Worm (Caenorhabditis elegans) whole organism, mixed stage, embryonic: ENCODE data around the gene T11B7.5.

Experiments used
- M03D4.4 ChIP-seq: sonication (generic microtip); optimal IDR thresholded peaks from 2 replicates; lab custom pipeline; 2017; ENCODE audit warnings: mild to moderate bottlenecking, missing genetic modification characterization, missing compliant biosample characterization
- blmp-1 ChIP-seq: fragments of 150-350 bp; optimal IDR thresholded peaks from 2 replicates; lab custom pipeline; 2014; ENCODE audit warnings: missing biosample characterization, missing genetic modification characterization
- ceh-39 ChIP-seq: fragments of 150-350 bp; optimal IDR thresholded peaks from 2 replicates; lab custom pipeline; 2014; ENCODE audit warnings: missing biosample characterization, missing genetic modification characterization
- ceh-43 ChIP-seq: fragments of 200-800 bp; sonication (Bioruptor generic); optimal IDR thresholded peaks from 2 replicates; lab custom pipeline; 2018; ENCODE audit warnings: mild to moderate bottlenecking, missing genetic modification characterization, moderate library complexity, missing compliant biosample characterization
- ceh-83 ChIP-seq: fragments of 200-800 bp; sonication (Bioruptor generic); optimal IDR thresholded peaks from 2 replicates; lab custom pipeline; 2018; ENCODE audit warnings: mild to moderate bottlenecking, missing genetic modification characterization, missing compliant biosample characterization
- ces-1 ChIP-seq: fragments of 150-350 bp; optimal IDR thresholded peaks from 2 replicates; lab custom pipeline; 2014; ENCODE audit warnings: missing biosample characterization, missing genetic modification reagents, missing genetic modification characterization
- cnd-1 ChIP-seq: fragments of 200-800 bp; sonication (Bioruptor generic); optimal IDR thresholded peaks from 2 replicates; lab custom pipeline; 2018; ENCODE audit warnings: mild to moderate bottlenecking, missing genetic modification characterization, missing compliant biosample characterization
- drap-1 ChIP-seq: fragments of 200-800 bp; sonication (Bioruptor generic); optimal IDR thresholded peaks from 3 replicates; lab custom pipeline; 2018; ENCODE audit warnings: mild to moderate bottlenecking, missing genetic modification characterization, missing compliant biosample characterization
- elt-1 ChIP-seq: sonication (generic microtip); optimal IDR thresholded peaks from 2 replicates; lab custom pipeline; 2017; ENCODE audit warnings: missing genetic modification characterization, mild to moderate bottlenecking, missing compliant biosample characterization, antibody characterized with exemption, moderate library complexity, borderline replicate concordance; ENCODE audit not compliant: insufficient read depth
- elt-3 ChIP-seq: fragments of 150-350 bp; optimal IDR thresholded peaks from 2 replicates; lab custom pipeline; 2014; ENCODE audit warnings: missing biosample characterization, missing genetic modification characterization
- flh-1 ChIP-seq: fragments of 200-800 bp; sonication (Bioruptor generic); optimal IDR thresholded peaks from 2 replicates; lab custom pipeline; 2018; ENCODE audit warnings: mild to moderate bottlenecking, missing genetic modification characterization, moderate library complexity, missing compliant biosample characterization
- ham-2 ChIP-seq: fragments of 200-800 bp; sonication (Bioruptor generic); optimal IDR thresholded peaks from 2 replicates; lab custom pipeline; 2018; ENCODE audit warnings: mild to moderate bottlenecking, missing genetic modification characterization, missing compliant biosample characterization
- hlh-1 ChIP-seq: fragments of 150-350 bp; optimal IDR thresholded peaks from 2 replicates; lab custom pipeline; 2014; ENCODE audit warnings: missing biosample characterization, missing genetic modification reagents, missing genetic modification characterization
- lin-13 ChIP-seq: fragments of 150-350 bp; optimal IDR thresholded peaks from 2 replicates; lab custom pipeline; 2014; ENCODE audit warnings: missing biosample characterization, missing genetic modification characterization
- lin-32 ChIP-seq: fragments of 200-800 bp; sonication (Bioruptor generic); optimal IDR thresholded peaks from 2 replicates; lab custom pipeline; 2018; ENCODE audit warnings: mild to moderate bottlenecking, missing genetic modification characterization, missing compliant biosample characterization
- lsy-2 ChIP-seq: fragments of 150-350 bp; optimal IDR thresholded peaks from 2 replicates; lab custom pipeline; 2014; ENCODE audit warnings: missing biosample characterization, missing genetic modification characterization
- mab-5 ChIP-seq: fragments of 150-350 bp; optimal IDR thresholded peaks from 2 replicates; lab custom pipeline; 2014; ENCODE audit warnings: missing biosample characterization, missing genetic modification characterization
- mep-1 ChIP-seq: fragments of 150-350 bp; optimal IDR thresholded peaks from 2 replicates; lab custom pipeline; 2017; ENCODE audit warnings: missing biosample characterization, missing genetic modification reagents, missing genetic modification characterization, inconsistent platforms
- mls-2 ChIP-seq: sonication (generic microtip); optimal IDR thresholded peaks from 2 replicates; lab custom pipeline; 2016; ENCODE audit warnings: mild to moderate bottlenecking, missing genetic modification characterization, moderate library complexity, missing compliant biosample characterization
- nhr-12 ChIP-seq: fragments of 150-350 bp; optimal IDR thresholded peaks from 2 replicates; lab custom pipeline; 2014; ENCODE audit warnings: missing biosample characterization, missing genetic modification characterization
- nhr-2 ChIP-seq: fragments of 150-350 bp; optimal IDR thresholded peaks from 2 replicates; lab custom pipeline; 2014; ENCODE audit warnings: missing biosample characterization, missing genetic modification characterization
- nhr-237 ChIP-seq: fragments of 150-350 bp; optimal IDR thresholded peaks from 2 replicates; lab custom pipeline; 2014; ENCODE audit warnings: missing biosample characterization, missing genetic modification characterization
- nhr-28 ChIP-seq: fragments of 150-350 bp; optimal IDR thresholded peaks from 2 replicates; lab custom pipeline; 2014; ENCODE audit warnings: missing biosample characterization, missing genetic modification characterization
- nhr-76 ChIP-seq: sonication (generic microtip); optimal IDR thresholded peaks from 2 replicates; lab custom pipeline; 2017; ENCODE audit warnings: missing biosample characterization, missing genetic modification characterization
- sem-2 ChIP-seq: fragments of 200-800 bp; sonication (Bioruptor generic); optimal IDR thresholded peaks from 2 replicates; lab custom pipeline; 2018; ENCODE audit warnings: mild to moderate bottlenecking, missing genetic modification characterization, missing compliant biosample characterization
- snpc-4 ChIP-seq: fragments of 150-350 bp; optimal IDR thresholded peaks from 2 replicates; lab custom pipeline; 2014; ENCODE audit warnings: missing biosample characterization, missing genetic modification characterization
- sptf-1 ChIP-seq: sonication (generic microtip); optimal IDR thresholded peaks from 2 replicates; lab custom pipeline; 2017; ENCODE audit warnings: mild to moderate bottlenecking, missing genetic modification characterization, moderate library complexity, missing compliant biosample characterization
- tbx-8 ChIP-seq: fragments of 200-800 bp; sonication (Bioruptor generic); optimal IDR thresholded peaks from 2 replicates; lab custom pipeline; 2018; ENCODE audit warnings: mild to moderate bottlenecking, missing genetic modification characterization, moderate library complexity, missing compliant biosample characterization
- unc-120 ChIP-seq: sonication (generic microtip); optimal IDR thresholded peaks from 2 replicates; lab custom pipeline; 2017; ENCODE audit warnings: missing genetic modification characterization, missing compliant biosample characterization; ENCODE audit not compliant: poor library complexity, severe bottlenecking
- unc-62 ChIP-seq: fragments of 150-350 bp; optimal IDR thresholded peaks from 2 replicates; lab custom pipeline; 2014; ENCODE audit warnings: missing biosample characterization, missing genetic modification reagents, missing genetic modification characterization
- zip-8 ChIP-seq: fragments of 150-350 bp; optimal IDR thresholded peaks from 2 replicates; lab custom pipeline; 2014; ENCODE audit warnings: missing biosample characterization, missing genetic modification characterization

Gene T11B7.5

ce11 chrIV:8827500-8827899 lies 28.4 kb downstream of the T11B7.5 start, which contains the start of gene T28C6.7:
TSS of gene T28C6.7 (plus strand) at chrIV:8827800.
- no peak for TF ChIP-seq blmp-1 (tag; lab: Kevin White, UChicago)

- TF ChIP-seq ceh-83 (no peak), unc-120 (tag; lab: Kevin White, UChicago) (peak; percentile 9), nhr-12 (tag; lab: Kevin White, UChicago) (no peak), unc-62 (GFP tag; lab: Kevin White, UChicago) (no peak), flh-1 (GFP tag; lab: Kevin White, UChicago) (no peak), ceh-39 (tag; lab: Kevin White, UChicago) (no peak), ceh-43 (GFP tag; lab: Kevin White, UChicago) (no peak), M03D4.4 (tag; lab: Kevin White, UChicago) (no peak)
- TF ChIP-seq, all 35 proteins: peak for 1
These were observed 29.3 kb downstream of the T11B7.5 start for ce11 chrIV:8826606-8827000.

ce11 chrIV:8825997-8826605 lies 29.8 kb downstream of the T11B7.5 start:
- TF ChIP-seq mab-5 (tag; lab: Kevin White, UChicago) (no peak), ceh-39 (tag; lab: Kevin White, UChicago) (no peak), mls-2 (tag; lab: Kevin White, UChicago) (no peak), ceh-43 (GFP tag; lab: Kevin White, UChicago) (no peak), sem-2 (GFP tag; lab: Kevin White, UChicago) (no peak), tbx-8 (GFP tag; lab: Kevin White, UChicago) (no peak), elt-3 (tag; lab: Kevin White, UChicago) (no peak), zip-8 (tag; lab: Kevin White, UChicago) (no peak), unc-62 (GFP tag; lab: Kevin White, UChicago) (no peak), drap-1 (no peak), unc-120 (tag; lab: Kevin White, UChicago) (no peak), lsy-2 (tag; lab: Kevin White, UChicago) (no peak), ces-1 (GFP tag; lab: Kevin White, UChicago) (no peak), sptf-1 (no peak), nhr-28 (tag; lab: Kevin White, UChicago) (no peak), nhr-12 (tag; lab: Kevin White, UChicago) (no peak), snpc-4 (tag; lab: Kevin White, UChicago) (no peak), hlh-1 (tag; lab: Kevin White, UChicago) (no peak), cnd-1 (tag; lab: Kevin White, UChicago) (no peak), elt-1 (tag; lab: Kevin White, UChicago) (no peak)

- no peak for TF ChIP-seq ceh-83
- peak; percentile 72 for TF ChIP-seq ham-2 (GFP tag; lab: Kevin White, UChicago)
- TF ChIP-seq elt-1 (tag; lab: Kevin White, UChicago): peak; percentile 77
These were observed 31.6 kb downstream of the T11B7.5 start, which contains the start of the genes col-117 and col-3 for ce11 chrIV:8824145-8824833. TSS of gene col-117 (minus strand) at chrIV:8824195. TSS of gene col-3 (plus strand) at chrIV:8824783.

- TF ChIP-seq unc-62 (GFP tag; lab: Kevin White, UChicago): no peak
- TF ChIP-seq lin-13 (tag; lab: Kevin White, UChicago): no peak
- TF ChIP-seq nhr-237 (tag; lab: Kevin White, UChicago): no peak
These were observed 33.3 kb downstream of the T11B7.5 start for ce11 chrIV:8822598-8822997.

- TF ChIP-seq mep-1 (tag; lab: Kevin White, UChicago): no peak
- TF ChIP-seq elt-3 (tag; lab: Kevin White, UChicago): no peak
- TF ChIP-seq lsy-2 (tag; lab: Kevin White, UChicago): no peak
- TF ChIP-seq mls-2 (tag; lab: Kevin White, UChicago): no peak
- no peak for TF ChIP-seq lin-32 (GFP tag; lab: Kevin White, UChicago)
- no peak for TF ChIP-seq nhr-237 (tag; lab: Kevin White, UChicago)
- no peak for TF ChIP-seq nhr-28 (tag; lab: Kevin White, UChicago)
- TF ChIP-seq mab-5 (tag; lab: Kevin White, UChicago): no peak
- no peak for TF ChIP-seq nhr-76
- no peak for TF ChIP-seq nhr-2 (tag; lab: Kevin White, UChicago)
These were observed 34.7 kb downstream of the T11B7.5 start, which contains the start of gene T28C6.5 for ce11 chrIV:8821147-8821546. TSS of gene T28C6.5 (plus strand) at chrIV:8821447.
